Fruit fly (Drosophila melanogaster) whole organism, prepupa: ENCODE measurements around the gene mus201.

Source experiments
- Blimp-1 ChIP-seq: fragments of 200-800 bp; sonication (Bioruptor generic); optimal IDR thresholded peaks from 3 replicates; lab custom pipeline; 2017; ENCODE audit warnings: missing biosample characterization, missing genetic modification characterization, mild to moderate bottlenecking, moderate library complexity, missing genetic modification reagents
- CG10631 ChIP-seq: fragments of 200-800 bp; sonication (Bioruptor generic); optimal IDR thresholded peaks from 2 replicates; lab custom pipeline; 2016; ENCODE audit warnings: missing biosample characterization, missing genetic modification characterization
- CG15336 ChIP-seq: fragments of 200-800 bp; sonication (Bioruptor generic); IDR thresholded peaks from 2 replicates; pipeline ENCODE4 v1.3.6; 2022; ENCODE audit warnings: missing biosample characterization, missing genetic modification characterization
- CG16779 ChIP-seq: fragments of 200-800 bp; sonication (Bioruptor generic); optimal IDR thresholded peaks from 3 replicates; lab custom pipeline; 2017; ENCODE audit warnings: missing biosample characterization, mild to moderate bottlenecking, missing genetic modification characterization
- CG34406 ChIP-seq: fragments of 200-800 bp; sonication (Bioruptor generic); optimal IDR thresholded peaks from 3 replicates; lab custom pipeline; 2016; ENCODE audit warnings: missing biosample characterization, missing genetic modification characterization
- CG4318 ChIP-seq: fragments of 200-800 bp; sonication (Bioruptor generic); optimal IDR thresholded peaks from 3 replicates; lab custom pipeline; 2017; ENCODE audit warnings: missing biosample characterization, mild to moderate bottlenecking, missing genetic modification characterization
- CG6163 ChIP-seq: fragments of 200-800 bp; sonication (Bioruptor generic); IDR thresholded peaks from 3 replicates; pipeline ENCODE4 v1.3.6; 2022; ENCODE audit warnings: missing biosample characterization, missing genetic modification characterization
- Hr39 ChIP-seq: fragments of 200-800 bp; sonication (Bioruptor generic); optimal IDR thresholded peaks from 2 replicates; lab custom pipeline; 2016; ENCODE audit warnings: missing biosample characterization, missing genetic modification characterization
- Sox102F ChIP-seq: fragments of 200-800 bp; sonication (Bioruptor generic); optimal IDR thresholded peaks from 2 replicates; lab custom pipeline; 2016; ENCODE audit warnings: missing biosample characterization, mild to moderate bottlenecking, missing genetic modification characterization
- achi ChIP-seq: fragments of 200-800 bp; sonication (Bioruptor generic); optimal IDR thresholded peaks from 3 replicates; lab custom pipeline; 2016; ENCODE audit warnings: missing biosample characterization, missing genetic modification characterization
- acj6 ChIP-seq: fragments of 200-800 bp; sonication (Bioruptor generic); optimal IDR thresholded peaks from 3 replicates; lab custom pipeline; 2016; ENCODE audit warnings: missing biosample characterization, missing genetic modification characterization
- pdm3 ChIP-seq: fragments of 200-800 bp; sonication (Bioruptor generic); optimal IDR thresholded peaks from 3 replicates; lab custom pipeline; 2016; ENCODE audit warnings: missing biosample characterization, missing genetic modification characterization

- TF ChIP-seq Sox102F (GFP tag; lab: Kevin White, UChicago): peak; percentile 71
- peak; percentile 27 for TF ChIP-seq Blimp-1 (GFP tag; lab: Kevin White, UChicago)
- peak; percentile 64 for TF ChIP-seq acj6 (GFP tag; lab: Kevin White, UChicago)
- peak; percentile 79 for TF ChIP-seq Hr39 (GFP tag; lab: Kevin White, UChicago)
- TF ChIP-seq CG15336 (GFP tag; lab: Robert Waterston, UW): 0 out of 2 replicates have a peak, but pooled peaks have one; percentile 26
- no peak for TF ChIP-seq CG16779 (tag; lab: Kevin White, UChicago)
- peak; percentile 64 for TF ChIP-seq CG34406 (GFP tag; lab: Kevin White, UChicago)
- peak; percentile 67 for TF ChIP-seq pdm3
- TF ChIP-seq CG4318 (GFP tag; lab: Kevin White, UChicago): peak; percentile 10
- TF ChIP-seq CG10631 (GFP tag; lab: Kevin White, UChicago): peak; percentile 59
- peak; percentile 73 for TF ChIP-seq CG6163 (GFP tag; lab: Robert Waterston, UW)
- TF ChIP-seq achi (GFP tag; lab: Kevin White, UChicago): peak; percentile 59
These were observed 25.5 kb downstream of the mus201 start, which contains the start of gene Agpat2 for dm6 chr2L:8463144-8464106.
